Worm (Caenorhabditis elegans) whole organism, mixed stage, embryonic: ENCODE data around the gene unc-8.

ENCODE experiments used
- M03D4.4 ChIP-seq: sonication (generic microtip); optimal IDR thresholded peaks from 2 replicates; lab custom pipeline; 2017; ENCODE audit warnings: mild to moderate bottlenecking, missing genetic modification characterization, missing compliant biosample characterization
- bed-3 ChIP-seq: fragments of 200-800 bp; sonication (Bioruptor generic); optimal IDR thresholded peaks from 3 replicates; lab custom pipeline; 2018; ENCODE audit warnings: mild to moderate bottlenecking, missing genetic modification characterization, moderate library complexity, missing compliant biosample characterization
- blmp-1 ChIP-seq: fragments of 150-350 bp; optimal IDR thresholded peaks from 2 replicates; lab custom pipeline; 2014; ENCODE audit warnings: missing biosample characterization, missing genetic modification characterization
- ceh-39 ChIP-seq: fragments of 150-350 bp; optimal IDR thresholded peaks from 2 replicates; lab custom pipeline; 2014; ENCODE audit warnings: missing biosample characterization, missing genetic modification characterization
- ceh-83 ChIP-seq: fragments of 200-800 bp; sonication (Bioruptor generic); optimal IDR thresholded peaks from 2 replicates; lab custom pipeline; 2018; ENCODE audit warnings: mild to moderate bottlenecking, missing genetic modification characterization, missing compliant biosample characterization
- ces-1 ChIP-seq: fragments of 150-350 bp; optimal IDR thresholded peaks from 2 replicates; lab custom pipeline; 2014; ENCODE audit warnings: missing biosample characterization, missing genetic modification reagents, missing genetic modification characterization
- cnd-1 ChIP-seq: fragments of 200-800 bp; sonication (Bioruptor generic); optimal IDR thresholded peaks from 2 replicates; lab custom pipeline; 2018; ENCODE audit warnings: mild to moderate bottlenecking, missing genetic modification characterization, missing compliant biosample characterization
- drap-1 ChIP-seq: fragments of 200-800 bp; sonication (Bioruptor generic); optimal IDR thresholded peaks from 3 replicates; lab custom pipeline; 2018; ENCODE audit warnings: mild to moderate bottlenecking, missing genetic modification characterization, missing compliant biosample characterization
- elt-1 ChIP-seq: sonication (generic microtip); optimal IDR thresholded peaks from 2 replicates; lab custom pipeline; 2017; ENCODE audit warnings: missing genetic modification characterization, mild to moderate bottlenecking, missing compliant biosample characterization, antibody characterized with exemption, moderate library complexity, borderline replicate concordance; ENCODE audit not compliant: insufficient read depth
- elt-3 ChIP-seq: fragments of 150-350 bp; optimal IDR thresholded peaks from 2 replicates; lab custom pipeline; 2014; ENCODE audit warnings: missing biosample characterization, missing genetic modification characterization
- flh-1 ChIP-seq: fragments of 200-800 bp; sonication (Bioruptor generic); optimal IDR thresholded peaks from 2 replicates; lab custom pipeline; 2018; ENCODE audit warnings: mild to moderate bottlenecking, missing genetic modification characterization, moderate library complexity, missing compliant biosample characterization
- ham-2 ChIP-seq: fragments of 200-800 bp; sonication (Bioruptor generic); optimal IDR thresholded peaks from 2 replicates; lab custom pipeline; 2018; ENCODE audit warnings: mild to moderate bottlenecking, missing genetic modification characterization, missing compliant biosample characterization
- hlh-1 ChIP-seq: fragments of 150-350 bp; optimal IDR thresholded peaks from 2 replicates; lab custom pipeline; 2014; ENCODE audit warnings: missing biosample characterization, missing genetic modification reagents, missing genetic modification characterization
- lin-13 ChIP-seq: fragments of 150-350 bp; optimal IDR thresholded peaks from 2 replicates; lab custom pipeline; 2014; ENCODE audit warnings: missing biosample characterization, missing genetic modification characterization
- lin-32 ChIP-seq: fragments of 200-800 bp; sonication (Bioruptor generic); optimal IDR thresholded peaks from 2 replicates; lab custom pipeline; 2018; ENCODE audit warnings: mild to moderate bottlenecking, missing genetic modification characterization, missing compliant biosample characterization
- lsy-2 ChIP-seq: fragments of 150-350 bp; optimal IDR thresholded peaks from 2 replicates; lab custom pipeline; 2014; ENCODE audit warnings: missing biosample characterization, missing genetic modification characterization
- mab-5 ChIP-seq: fragments of 150-350 bp; optimal IDR thresholded peaks from 2 replicates; lab custom pipeline; 2014; ENCODE audit warnings: missing biosample characterization, missing genetic modification characterization
- mep-1 ChIP-seq: fragments of 150-350 bp; optimal IDR thresholded peaks from 2 replicates; lab custom pipeline; 2017; ENCODE audit warnings: missing biosample characterization, missing genetic modification reagents, missing genetic modification characterization, inconsistent platforms
- mls-2 ChIP-seq: sonication (generic microtip); optimal IDR thresholded peaks from 2 replicates; lab custom pipeline; 2016; ENCODE audit warnings: mild to moderate bottlenecking, missing genetic modification characterization, moderate library complexity, missing compliant biosample characterization
- nhr-12 ChIP-seq: fragments of 150-350 bp; optimal IDR thresholded peaks from 2 replicates; lab custom pipeline; 2014; ENCODE audit warnings: missing biosample characterization, missing genetic modification characterization
- nhr-2 ChIP-seq: fragments of 150-350 bp; optimal IDR thresholded peaks from 2 replicates; lab custom pipeline; 2014; ENCODE audit warnings: missing biosample characterization, missing genetic modification characterization
- nhr-237 ChIP-seq: fragments of 150-350 bp; optimal IDR thresholded peaks from 2 replicates; lab custom pipeline; 2014; ENCODE audit warnings: missing biosample characterization, missing genetic modification characterization
- nhr-28 ChIP-seq: fragments of 150-350 bp; optimal IDR thresholded peaks from 2 replicates; lab custom pipeline; 2014; ENCODE audit warnings: missing biosample characterization, missing genetic modification characterization
- nhr-76 ChIP-seq: sonication (generic microtip); optimal IDR thresholded peaks from 2 replicates; lab custom pipeline; 2017; ENCODE audit warnings: missing biosample characterization, missing genetic modification characterization
- pha-4 ChIP-seq: fragments of 150-350 bp; optimal IDR thresholded peaks from 2 replicates; lab custom pipeline; 2018; ENCODE audit warnings: missing biosample characterization, missing genetic modification reagents, missing genetic modification characterization
- sem-2 ChIP-seq: fragments of 200-800 bp; sonication (Bioruptor generic); optimal IDR thresholded peaks from 2 replicates; lab custom pipeline; 2018; ENCODE audit warnings: mild to moderate bottlenecking, missing genetic modification characterization, missing compliant biosample characterization
- snpc-4 ChIP-seq: fragments of 150-350 bp; optimal IDR thresholded peaks from 2 replicates; lab custom pipeline; 2014; ENCODE audit warnings: missing biosample characterization, missing genetic modification characterization
- sptf-1 ChIP-seq: sonication (generic microtip); optimal IDR thresholded peaks from 2 replicates; lab custom pipeline; 2017; ENCODE audit warnings: mild to moderate bottlenecking, missing genetic modification characterization, moderate library complexity, missing compliant biosample characterization
- tbx-8 ChIP-seq: fragments of 200-800 bp; sonication (Bioruptor generic); optimal IDR thresholded peaks from 2 replicates; lab custom pipeline; 2018; ENCODE audit warnings: mild to moderate bottlenecking, missing genetic modification characterization, moderate library complexity, missing compliant biosample characterization
- unc-120 ChIP-seq: sonication (generic microtip); optimal IDR thresholded peaks from 2 replicates; lab custom pipeline; 2017; ENCODE audit warnings: missing genetic modification characterization, missing compliant biosample characterization; ENCODE audit not compliant: poor library complexity, severe bottlenecking
- unc-39 ChIP-seq: fragments of 150-350 bp; optimal IDR thresholded peaks from 2 replicates; lab custom pipeline; 2014; ENCODE audit warnings: missing biosample characterization, missing genetic modification characterization
- unc-62 ChIP-seq: fragments of 150-350 bp; optimal IDR thresholded peaks from 2 replicates; lab custom pipeline; 2014; ENCODE audit warnings: missing biosample characterization, missing genetic modification reagents, missing genetic modification characterization
- ztf-11 ChIP-seq: fragments of 150-350 bp; optimal IDR thresholded peaks from 2 replicates; lab custom pipeline; 2014; ENCODE audit warnings: missing biosample characterization, missing genetic modification characterization

Gene unc-8

ce11 chrIV:7228208-7228607 is 31.3 kb downstream of the unc-8 start, which contains the start of gene D2024.5:
Gene D2024.5, minus strand, starts transcription at chrIV:7228308.
- TF ChIP-seq pha-4 (tag; lab: Kevin White, UChicago) (no peak), elt-1 (tag; lab: Kevin White, UChicago) (no peak), ceh-39 (tag; lab: Kevin White, UChicago) (no peak)

ce11 chrIV:7230198-7230597 is 33.2 kb downstream of the unc-8 start, which contains the start of gene cap-1:
Gene cap-1, minus strand, starts transcription at chrIV:7230223.
- TF ChIP-seq drap-1 (GFP tag; lab: Kevin White, UChicago) (no peak), hlh-1 (peak; percentile 47), cnd-1 (tag; lab: Kevin White, UChicago) (no peak), lin-32 (no peak), bed-3 (GFP tag; lab: Kevin White, UChicago) (no peak), ham-2 (GFP tag; lab: Kevin White, UChicago) (no peak), M03D4.4 (tag; lab: Kevin White, UChicago) (no peak), ceh-83 (GFP tag; lab: Kevin White, UChicago) (no peak), sem-2 (GFP tag; lab: Kevin White, UChicago) (no peak), lin-13 (peak; percentile 54), nhr-237 (tag; lab: Kevin White, UChicago) (peak; percentile 38), mls-2 (peak; percentile 11), nhr-76 (tag; lab: Kevin White, UChicago) (no peak), snpc-4 (tag; lab: Kevin White, UChicago) (no peak), mep-1 (peak; percentile 78), sptf-1 (peak; percentile 13), lsy-2 (peak; percentile 60), elt-3 (no peak), nhr-28 (no peak), ces-1 (GFP tag; lab: Kevin White, UChicago) (peak; percentile 70), mab-5 (no peak), pha-4 (tag; lab: Kevin White, UChicago) (peak; percentile 36), unc-120 (tag; lab: Kevin White, UChicago) (no peak), unc-62 (GFP tag; lab: Kevin White, UChicago) (no peak), blmp-1 (tag; lab: Kevin White, UChicago) (no peak), unc-39 (tag; lab: Kevin White, UChicago) (no peak), ceh-39 (tag; lab: Kevin White, UChicago) (peak; percentile 65), tbx-8 (GFP tag; lab: Kevin White, UChicago) (no peak), nhr-2 (no peak)

ce11 chrIV:7230935-7231334 is 34.0 kb downstream of the unc-8 start, which contains the start of gene D2024.4:
Gene D2024.4, plus strand, starts transcription at chrIV:7231235.
- TF ChIP-seq nhr-237 (tag; lab: Kevin White, UChicago) (no peak), mep-1 (no peak), mab-5 (no peak), flh-1 (GFP tag; lab: Kevin White, UChicago) (no peak), nhr-28 (no peak), sptf-1 (no peak), nhr-12 (no peak), tbx-8 (GFP tag; lab: Kevin White, UChicago) (no peak), blmp-1 (tag; lab: Kevin White, UChicago) (no peak), elt-1 (tag; lab: Kevin White, UChicago) (no peak), ceh-39 (tag; lab: Kevin White, UChicago) (no peak), nhr-76 (tag; lab: Kevin White, UChicago) (no peak), ztf-11 (tag; lab: Kevin White, UChicago) (no peak), lin-32 (no peak), cnd-1 (tag; lab: Kevin White, UChicago) (no peak), unc-62 (GFP tag; lab: Kevin White, UChicago) (no peak)
- TF ChIP-seq, all 35 proteins: peak for 0

ce11 chrIV:7233566-7234014 is 36.6 kb downstream of the unc-8 start:
- TF ChIP-seq bed-3 (GFP tag; lab: Kevin White, UChicago) (no peak), blmp-1 (tag; lab: Kevin White, UChicago) (peak; percentile 27), unc-62 (GFP tag; lab: Kevin White, UChicago) (peak; percentile 41)
- TF ChIP-seq, all 35 proteins: peak for 2
